Worm (Caenorhabditis elegans) whole organism, L4 larva: ENCODE measurements around the gene F34D6.1.

Source experiments
- F26F4.8 ChIP-seq: fragments of 200-800 bp; sonication (Bioruptor generic); conservative IDR thresholded peaks from 2 replicates; pipeline ENCODE4 v1.3.6; 2022; ENCODE audit warnings: missing genetic modification characterization, missing compliant biosample characterization
- F44E2.7 ChIP-seq: fragments of 200-800 bp; sonication (Bioruptor generic); IDR thresholded peaks from 2 replicates; pipeline ENCODE4 v2.1.2; 2022; ENCODE audit warnings: missing genetic modification characterization, missing compliant biosample characterization
- F49E8.2 ChIP-seq: sonication (generic microtip); optimal IDR thresholded peaks from 2 replicates; lab custom pipeline; 2016; ENCODE audit warnings: missing compliant biosample characterization, mild to moderate bottlenecking, missing genetic modification characterization, borderline replicate concordance
- R02D3.7 ChIP-seq: fragments of 150-350 bp; sonication (generic microtip); optimal IDR thresholded peaks from 3 replicates; lab custom pipeline; 2014; ENCODE audit warnings: missing biosample characterization, missing genetic modification characterization
- T26A8.4 ChIP-seq: fragments of 200-800 bp; sonication (Bioruptor generic); IDR thresholded peaks from 2 replicates; pipeline ENCODE4 v1.3.6; 2022; ENCODE audit warnings: missing genetic modification characterization, missing compliant biosample characterization
- Y105C5A.15 ChIP-seq: fragments of 200-800 bp; sonication (Bioruptor generic); IDR thresholded peaks from 2 replicates; pipeline ENCODE4 v1.3.6; 2022; ENCODE audit warnings: missing genetic modification characterization, missing compliant biosample characterization
- aha-1 ChIP-seq: fragments of 150-350 bp; peaks from one replicate; lab custom pipeline; 2014; ENCODE audit warnings: missing biosample characterization, missing genetic modification characterization
- ama-1 ChIP-seq: fragments of 150-350 bp; optimal IDR thresholded peaks from 2 replicates; lab custom pipeline; 2014; ENCODE audit warnings: inconsistent platforms, mixed read lengths
- attf-4 ChIP-seq: sonication (generic microtip); optimal IDR thresholded peaks from 3 replicates; lab custom pipeline; 2017; ENCODE audit warnings: missing biosample characterization, missing genetic modification characterization
- ceh-20 ChIP-seq: fragments of 200-800 bp; sonication (Bioruptor generic); IDR thresholded peaks from 2 replicates; pipeline ENCODE4 v1.3.6; 2022; ENCODE audit warnings: missing genetic modification reagents, missing genetic modification characterization, missing compliant biosample characterization
- ceh-28 ChIP-seq: fragments of 150-350 bp; optimal IDR thresholded peaks from 2 replicates; lab custom pipeline; 2014; ENCODE audit warnings: missing biosample characterization, missing genetic modification reagents, missing genetic modification characterization
- ceh-44 ChIP-seq: fragments of 200-800 bp; sonication (Bioruptor generic); IDR thresholded peaks from 2 replicates; pipeline ENCODE4 v1.3.6; 2022; ENCODE audit warnings: missing genetic modification reagents, missing genetic modification characterization, missing compliant biosample characterization
- ceh-62 ChIP-seq: sonication (generic microtip); optimal IDR thresholded peaks from 2 replicates; lab custom pipeline; 2017; ENCODE audit warnings: missing biosample characterization, missing genetic modification characterization
- ceh-82 ChIP-seq: sonication (generic microtip); optimal IDR thresholded peaks from 2 replicates; lab custom pipeline; 2017; ENCODE audit warnings: missing biosample characterization, missing genetic modification characterization
- ces-1 ChIP-seq: fragments of 150-350 bp; sonication (generic microtip); optimal IDR thresholded peaks from 4 replicates; lab custom pipeline; 2014; ENCODE audit warnings: missing biosample characterization, missing genetic modification reagents, missing genetic modification characterization
- dpl-1 ChIP-seq: fragments of 150-350 bp; optimal IDR thresholded peaks from 2 replicates; lab custom pipeline; 2014; ENCODE audit warnings: missing biosample characterization, missing genetic modification reagents, missing genetic modification characterization
- egl-43 ChIP-seq: fragments of 200-800 bp; sonication (Bioruptor generic); IDR thresholded peaks from 2 replicates; pipeline ENCODE4 v1.3.6; 2022; ENCODE audit warnings: missing genetic modification reagents, missing genetic modification characterization, missing compliant biosample characterization
- fkh-10 ChIP-seq: fragments of 150-350 bp; optimal IDR thresholded peaks from 2 replicates; lab custom pipeline; 2014; ENCODE audit warnings: missing biosample characterization, missing genetic modification reagents, missing genetic modification characterization
- hif-1 ChIP-seq, 2 experiments: sonication (generic microtip); optimal IDR thresholded peaks; 2 replicates each; lab custom pipeline; 2016 to 2017; ENCODE audit warnings: missing compliant biosample characterization in 2 of 2, missing genetic modification characterization in 2 of 2, missing genetic modification reagents in 2 of 2, missing genotype in 2 of 2, mild to moderate bottlenecking in 1 of 2
- lim-7 ChIP-seq: fragments of 200-800 bp; sonication (Bioruptor generic); IDR thresholded peaks from 2 replicates; pipeline ENCODE4 v1.3.6; 2022; ENCODE audit warnings: missing genetic modification characterization, missing compliant biosample characterization
- lin-1 ChIP-seq: fragments of 200-800 bp; sonication (Bioruptor generic); IDR thresholded peaks from 2 replicates; pipeline ENCODE4 v1.3.6; 2022; ENCODE audit warnings: missing genetic modification reagents, missing genetic modification characterization, missing compliant biosample characterization
- lin-13 ChIP-seq: fragments of 150-350 bp; optimal IDR thresholded peaks from 2 replicates; lab custom pipeline; 2014; ENCODE audit warnings: missing biosample characterization, missing genetic modification reagents, missing genetic modification characterization
- mdl-1 ChIP-seq, 2 experiments: fragments of 150-350 bp in 1 of 2; sonication (generic microtip) in 1 of 2; optimal IDR thresholded peaks; 2 replicates each; lab custom pipeline; 2014 to 2017; ENCODE audit warnings: missing biosample characterization in 2 of 2, missing genetic modification characterization in 2 of 2
- mdt-29 ChIP-seq: fragments of 200-800 bp; sonication (Bioruptor generic); IDR thresholded peaks from 2 replicates; pipeline ENCODE4 v1.3.6; 2022; ENCODE audit warnings: missing genetic modification reagents, missing genetic modification characterization, missing compliant biosample characterization
- mep-1 ChIP-seq: fragments of 150-350 bp; sonication (generic microtip); optimal IDR thresholded peaks from 3 replicates; lab custom pipeline; 2014; ENCODE audit warnings: missing biosample characterization, missing genetic modification characterization
- nhr-10 ChIP-seq: fragments of 150-350 bp; optimal IDR thresholded peaks from 2 replicates; lab custom pipeline; 2014; ENCODE audit warnings: missing biosample characterization, missing genetic modification characterization
- nhr-41 ChIP-seq: fragments of 200-800 bp; sonication (Bioruptor generic); IDR thresholded peaks from 2 replicates; pipeline ENCODE4 v1.3.6; 2022; ENCODE audit warnings: missing genetic modification reagents, missing genetic modification characterization, missing compliant biosample characterization
- nhr-76 ChIP-seq: fragments of 150-350 bp; optimal IDR thresholded peaks from 2 replicates; lab custom pipeline; 2014; ENCODE audit warnings: missing biosample characterization, missing genetic modification characterization
- pqm-1 ChIP-seq: sonication (generic microtip); optimal IDR thresholded peaks from 2 replicates; lab custom pipeline; 2017; ENCODE audit warnings: missing biosample characterization, missing genetic modification characterization
- sdz-12 ChIP-seq: fragments of 200-800 bp; sonication (Bioruptor generic); optimal IDR thresholded peaks from 2 replicates; lab custom pipeline; 2018; ENCODE audit warnings: mild to moderate bottlenecking, missing genetic modification characterization, missing compliant biosample characterization
- set-16 ChIP-seq: fragments of 200-800 bp; sonication (Bioruptor generic); IDR thresholded peaks from 2 replicates; pipeline ENCODE4 v1.3.6; 2022; ENCODE audit warnings: missing genetic modification reagents, missing genetic modification characterization, missing compliant biosample characterization
- snpc-1.2 ChIP-seq: fragments of 200-800 bp; sonication (Bioruptor generic); IDR thresholded peaks from 2 replicates; pipeline ENCODE4 v1.3.6; 2022; ENCODE audit warnings: missing genetic modification reagents, missing genetic modification characterization, missing compliant biosample characterization
- tra-1 ChIP-seq: fragments of 200-800 bp; sonication (Bioruptor generic); IDR thresholded peaks from 2 replicates; pipeline ENCODE4 v1.3.6; 2022; ENCODE audit warnings: missing genetic modification reagents, missing genetic modification characterization, missing compliant biosample characterization
- unc-39 ChIP-seq: sonication (generic microtip); optimal IDR thresholded peaks from 2 replicates; lab custom pipeline; 2017; ENCODE audit warnings: missing biosample characterization, missing genetic modification characterization
- unc-62 ChIP-seq, 3 experiments: fragments of 150-350 bp in 1 of 3; sonication (generic microtip); optimal IDR thresholded peaks in 2 of 3; peaks in 1 of 3; 1 replicate in 1 of 3; 2 replicates in 2 of 3; lab custom pipeline; 2014 to 2017; ENCODE audit warnings: missing biosample characterization in 3 of 3, missing genetic modification characterization in 3 of 3, missing genetic modification reagents in 3 of 3, missing genotype in 1 of 3

Gene F34D6.1

ce11 chrII:2681118-2681517 lies at the start of gene F34D6.1:
Gene F34D6.1, minus strand, starts transcription at chrII:2681218.
- no peak for TF ChIP-seq ceh-82
- TF ChIP-seq aha-1 (tag; lab: Kevin White, UChicago): peak; percentile 36
- TF ChIP-seq T26A8.4: no peak
- no peak for TF ChIP-seq dpl-1 (GFP tag; lab: Kevin White, UChicago)
- no peak for TF ChIP-seq mep-1

DNA sequence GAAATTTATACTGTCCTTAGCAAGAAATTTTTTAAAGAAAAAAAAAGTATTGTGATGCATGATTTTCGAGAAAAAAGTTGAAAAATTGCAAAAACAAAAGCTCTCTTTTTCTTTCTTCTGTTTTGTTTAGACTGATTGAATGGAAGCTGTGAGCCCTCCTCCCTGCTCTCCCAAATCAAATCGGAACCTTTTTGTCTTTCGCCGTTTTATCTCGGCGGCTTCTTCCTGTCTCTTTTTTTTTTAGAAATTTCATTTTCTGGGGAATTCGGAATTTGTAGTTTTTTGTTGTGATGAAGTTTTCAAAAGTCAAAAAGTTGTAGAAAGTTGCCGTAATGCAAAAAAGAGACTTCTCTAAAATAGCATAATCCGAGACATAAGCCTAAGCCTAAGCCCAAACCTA lies 49.6 kb upstream of the F34D6.1 start:
- TF ChIP-seq fkh-10 (GFP tag; lab: Kevin White, UChicago): peak; percentile 6
- TF ChIP-seq ceh-20 (GFP tag; lab: Robert Waterston, UW): no peak
- peak; percentile 8 for TF ChIP-seq ces-1 (GFP tag; lab: Kevin White, UChicago)
- no peak for TF ChIP-seq F44E2.7 (GFP tag; lab: Robert Waterston, UW)
- peak in 1 of 2 experiments; percentile 56 for TF ChIP-seq unc-62 (GFP tag; optimal IDR thresholded peaks at IDR 0.05 in 1 of 2; lab: Kevin White, UChicago)
- TF ChIP-seq unc-62 (tag; optimal IDR thresholded peaks at IDR 0.05; lab: Kevin White, UChicago): no peak
- TF ChIP-seq nhr-76: no peak

DNA sequence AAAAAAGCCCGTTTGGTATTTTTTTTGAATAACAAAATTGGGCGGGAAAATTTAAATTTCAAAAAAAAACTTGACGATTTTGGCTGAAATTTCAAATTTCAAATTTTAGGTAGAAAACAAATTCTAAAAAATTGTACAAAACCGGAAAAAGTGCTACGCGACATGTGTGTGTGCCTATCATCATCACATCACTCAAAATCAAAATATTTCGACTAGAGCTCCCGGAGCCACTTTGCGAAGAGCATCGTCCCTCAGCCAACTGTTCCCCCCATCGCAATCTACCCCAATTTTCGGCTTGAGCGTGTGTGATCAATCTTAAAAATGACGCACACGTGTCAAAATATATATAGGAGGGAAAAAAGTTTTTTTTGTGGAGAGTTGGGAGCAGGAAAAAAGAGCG lies 45.8 kb upstream of the F34D6.1 start:
- TF ChIP-seq tra-1 (GFP tag; lab: Robert Waterston, UW) (0 out of 2 replicates have a peak, but pooled peaks have one; percentile 37), ceh-62 (tag; lab: Kevin White, UChicago) (no peak), attf-4 (no peak), F26F4.8 (no peak), nhr-41 (GFP tag; lab: Robert Waterston, UW) (no peak)

DNA sequence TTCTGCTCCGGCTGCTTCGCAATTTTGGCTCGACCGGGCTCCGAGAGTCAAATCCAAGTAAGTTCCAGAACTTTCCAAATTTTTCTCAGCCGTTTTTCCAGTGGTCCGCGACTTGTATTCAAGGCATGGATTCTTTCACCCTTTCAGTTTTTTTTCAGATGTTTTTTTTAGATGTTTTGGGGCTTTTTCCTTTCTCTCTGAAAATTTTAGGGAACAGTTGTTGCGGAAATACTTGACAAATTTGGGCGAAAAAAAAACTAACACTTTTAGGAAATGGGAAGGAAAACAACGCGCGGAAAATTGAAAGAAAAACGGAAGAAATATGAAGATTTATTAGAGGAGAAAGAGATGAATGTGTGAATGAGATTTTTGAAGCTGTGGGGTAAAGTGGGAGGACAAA lies 44.5 kb upstream of the F34D6.1 start, which contains the start of the genes T05A8.11 and nep-2:
Gene T05A8.11 (minus strand): TSS at position 101 of the 400 bp plus-strand sequence.
Gene nep-2 (minus strand): TSS at position 192 of the 400 bp plus-strand sequence.
- TF ChIP-seq set-16 (0 out of 2 replicates have a peak, but pooled peaks have one; percentile 2), unc-39 (tag; lab: Kevin White, UChicago) (no peak)

ce11 chrII:2721992-2722391 lies 41.0 kb upstream of the F34D6.1 start:
- TF ChIP-seq lim-7: no peak
- no peak for TF ChIP-seq ceh-28
- no peak for TF ChIP-seq snpc-1.2 (GFP tag; lab: Robert Waterston, UW)
- no peak for TF ChIP-seq ceh-44 (GFP tag; lab: Robert Waterston, UW)
- TF ChIP-seq nhr-41 (GFP tag; lab: Robert Waterston, UW): no peak
- no peak; the same call in 1 of the 2 replicates for TF ChIP-seq set-16
- no peak for TF ChIP-seq ama-1 (lab: Kevin White, UChicago)
- no peak for TF ChIP-seq sdz-12 (GFP tag; lab: Kevin White, UChicago)
- no peak for TF ChIP-seq lin-1 (GFP tag; lab: Robert Waterston, UW)
- no peak for TF ChIP-seq nhr-10 (tag; lab: Kevin White, UChicago)
- no peak for TF ChIP-seq ceh-20 (GFP tag; lab: Robert Waterston, UW)
- TF ChIP-seq Y105C5A.15 (GFP tag; lab: Robert Waterston, UW): no peak
- TF ChIP-seq mdl-1 (tag; optimal IDR thresholded peaks at IDR 0.05; lab: Kevin White, UChicago): no peak
- no peak for TF ChIP-seq ceh-82
- no peak for TF ChIP-seq F49E8.2 (tag; lab: Kevin White, UChicago)
- no peak for TF ChIP-seq mdt-29 (GFP tag; lab: Robert Waterston, UW)
- no peak for TF ChIP-seq pqm-1 (tag; lab: Kevin White, UChicago)
- no peak for TF ChIP-seq R02D3.7 (tag; lab: Kevin White, UChicago)

DNA sequence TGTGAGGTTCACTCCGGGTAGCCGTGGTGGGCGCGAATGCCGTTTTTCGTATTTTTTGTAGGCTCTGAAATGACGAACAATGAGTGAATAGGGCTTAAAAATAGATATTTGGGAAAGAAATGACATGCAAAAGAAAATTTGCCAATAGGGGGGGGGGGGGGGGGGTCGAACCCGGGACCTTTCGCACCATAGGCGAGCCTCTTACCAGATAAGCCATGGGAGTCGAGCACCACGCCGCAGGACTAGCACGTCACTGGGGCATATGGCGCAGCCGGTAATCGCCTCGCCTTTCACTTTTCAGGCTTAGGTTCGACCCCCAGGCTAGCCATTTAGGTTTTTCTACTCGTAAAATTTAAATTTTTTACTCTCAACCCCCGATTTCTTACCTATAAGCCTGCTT lies 38.2 kb upstream of the F34D6.1 start:
- no peak for TF ChIP-seq hif-1 (tag; optimal IDR thresholded peaks at IDR 0.05; lab: Kevin White, UChicago)
- TF ChIP-seq lin-13: no peak
- TF ChIP-seq egl-43 (GFP tag; lab: Robert Waterston, UW): no peak
- peak in 1 of 2 experiments; percentile 28 for TF ChIP-seq unc-62 (GFP tag; optimal IDR thresholded peaks at IDR 0.05 in 1 of 2; lab: Kevin White, UChicago)
- no peak for TF ChIP-seq unc-62 (tag; optimal IDR thresholded peaks at IDR 0.05; lab: Kevin White, UChicago)
- peak; percentile 87 for TF ChIP-seq set-16
- 0 out of 2 replicates have a peak, but pooled peaks have one; percentile 22 for TF ChIP-seq snpc-1.2 (GFP tag; lab: Robert Waterston, UW)
